Worm (Caenorhabditis elegans) whole organism, L3 larva: Measurements from ENCODE around the gene F09F9.1.

ENCODE experiments used
- aly-2 ChIP-seq: fragments of 150-350 bp; optimal IDR thresholded peaks from 2 replicates; lab custom pipeline; 2014; ENCODE audit warnings: missing biosample characterization, missing genetic modification characterization
- ama-1 ChIP-seq: fragments of 150-350 bp; optimal IDR thresholded peaks from 2 replicates; lab custom pipeline; 2018
- ceh-16 ChIP-seq: sonication (generic microtip); optimal IDR thresholded peaks from 2 replicates; lab custom pipeline; 2017; ENCODE audit warnings: missing biosample characterization, missing genetic modification characterization
- ceh-28 ChIP-seq: fragments of 150-350 bp; optimal IDR thresholded peaks from 2 replicates; lab custom pipeline; 2014; ENCODE audit warnings: missing biosample characterization, missing genetic modification reagents, missing genetic modification characterization
- ceh-82 ChIP-seq: fragments of 150-350 bp; optimal IDR thresholded peaks from 2 replicates; lab custom pipeline; 2014; ENCODE audit warnings: missing biosample characterization, missing genetic modification characterization
- daf-12 ChIP-seq: fragments of 150-350 bp; optimal IDR thresholded peaks from 2 replicates; lab custom pipeline; 2014; ENCODE audit warnings: missing biosample characterization, missing genetic modification reagents, missing genetic modification characterization
- egl-27 ChIP-seq: sonication (generic microtip); optimal IDR thresholded peaks from 4 replicates; lab custom pipeline; 2017; ENCODE audit warnings: missing biosample characterization, missing genetic modification reagents, missing genetic modification characterization
- egl-5 ChIP-seq: fragments of 150-350 bp; optimal IDR thresholded peaks from 2 replicates; lab custom pipeline; 2017; ENCODE audit warnings: missing biosample characterization, missing genetic modification reagents, missing genetic modification characterization, inconsistent platforms
- elt-1 ChIP-seq: fragments of 150-350 bp; optimal IDR thresholded peaks from 2 replicates; lab custom pipeline; 2014; ENCODE audit warnings: missing biosample characterization, missing genetic modification characterization
- elt-2 ChIP-seq: sonication (generic microtip); optimal IDR thresholded peaks from 2 replicates; lab custom pipeline; 2016; ENCODE audit warnings: missing genetic modification reagents, mild to moderate bottlenecking, missing genetic modification characterization, missing compliant biosample characterization
- fkh-10 ChIP-seq: sonication (generic microtip); optimal IDR thresholded peaks from 2 replicates; lab custom pipeline; 2017; ENCODE audit warnings: missing biosample characterization, missing genetic modification reagents, missing genetic modification characterization
- fos-1 ChIP-seq: fragments of 150-350 bp; optimal IDR thresholded peaks from 2 replicates; lab custom pipeline; 2014; ENCODE audit warnings: missing biosample characterization, missing genetic modification characterization
- hmg-11 ChIP-seq: sonication (generic microtip); optimal IDR thresholded peaks from 2 replicates; lab custom pipeline; 2016; ENCODE audit warnings: missing genetic modification characterization, missing compliant biosample characterization
- jun-1 ChIP-seq: fragments of 150-350 bp; optimal IDR thresholded peaks from 2 replicates; lab custom pipeline; 2014; ENCODE audit warnings: missing biosample characterization, missing genetic modification reagents, missing genetic modification characterization
- lin-15B ChIP-seq: fragments of 150-350 bp; optimal IDR thresholded peaks from 2 replicates; lab custom pipeline; 2014; ENCODE audit warnings: missing biosample characterization, missing genetic modification characterization
- lin-39 ChIP-seq: fragments of 150-350 bp; optimal IDR thresholded peaks from 2 replicates; lab custom pipeline; 2018; ENCODE audit warnings: missing biosample characterization, missing genetic modification reagents, missing genetic modification characterization
- lsy-12 ChIP-seq: sonication (generic microtip); optimal IDR thresholded peaks from 2 replicates; lab custom pipeline; 2016; ENCODE audit warnings: mild to moderate bottlenecking, missing genetic modification characterization, missing compliant biosample characterization
- mdl-1 ChIP-seq: fragments of 150-350 bp; optimal IDR thresholded peaks from 2 replicates; lab custom pipeline; 2014; ENCODE audit warnings: missing biosample characterization, missing genetic modification characterization
- mml-1 ChIP-seq: fragments of 150-350 bp; sonication (generic microtip); optimal IDR thresholded peaks from 3 replicates; lab custom pipeline; 2014; ENCODE audit warnings: missing biosample characterization, missing genetic modification characterization
- nfya-1 ChIP-seq: sonication (generic microtip); optimal IDR thresholded peaks from 2 replicates; lab custom pipeline; 2017; ENCODE audit warnings: missing genetic modification characterization, mild to moderate bottlenecking, missing compliant biosample characterization, antibody characterized with exemption, moderate library complexity; ENCODE audit not compliant: insufficient read depth
- nhr-11 ChIP-seq: fragments of 150-350 bp; optimal IDR thresholded peaks from 2 replicates; lab custom pipeline; 2014; ENCODE audit warnings: missing biosample characterization, missing genetic modification characterization
- nhr-12 ChIP-seq: fragments of 150-350 bp; optimal IDR thresholded peaks from 2 replicates; lab custom pipeline; 2014; ENCODE audit warnings: missing biosample characterization, missing genetic modification characterization
- nhr-23 ChIP-seq: fragments of 150-350 bp; optimal IDR thresholded peaks from 2 replicates; lab custom pipeline; 2014; ENCODE audit warnings: missing biosample characterization, missing genetic modification reagents, missing genetic modification characterization
- nhr-237 ChIP-seq: fragments of 150-350 bp; optimal IDR thresholded peaks from 2 replicates; lab custom pipeline; 2014; ENCODE audit warnings: missing biosample characterization, missing genetic modification characterization
- nhr-25 ChIP-seq: sonication (generic microtip); optimal IDR thresholded peaks from 2 replicates; lab custom pipeline; 2017; ENCODE audit warnings: missing biosample characterization, missing genetic modification characterization
- nhr-28 ChIP-seq: fragments of 150-350 bp; optimal IDR thresholded peaks from 2 replicates; lab custom pipeline; 2014; ENCODE audit warnings: missing biosample characterization, missing genetic modification characterization
- nhr-43 ChIP-seq: sonication (generic microtip); optimal IDR thresholded peaks from 2 replicates; lab custom pipeline; 2016; ENCODE audit warnings: mild to moderate bottlenecking, missing genetic modification characterization, missing compliant biosample characterization; ENCODE audit not compliant: poor library complexity, severe bottlenecking
- nhr-67 ChIP-seq: fragments of 150-350 bp; optimal IDR thresholded peaks from 2 replicates; lab custom pipeline; 2014; ENCODE audit warnings: missing biosample characterization, missing genetic modification characterization
- nhr-76 ChIP-seq: fragments of 150-350 bp; sonication (generic microtip); optimal IDR thresholded peaks from 5 replicates; lab custom pipeline; 2014; ENCODE audit warnings: missing biosample characterization, missing genetic modification characterization
- pha-4 ChIP-seq: fragments of 150-350 bp; optimal IDR thresholded peaks from 2 replicates; lab custom pipeline; 2014; ENCODE audit warnings: missing biosample characterization, missing genetic modification reagents, missing genetic modification characterization
- pqm-1 ChIP-seq: fragments of 150-350 bp; optimal IDR thresholded peaks from 2 replicates; lab custom pipeline; 2017; ENCODE audit warnings: missing biosample characterization, missing genetic modification characterization, inconsistent platforms
- sea-2 ChIP-seq: fragments of 150-350 bp; sonication (generic microtip); optimal IDR thresholded peaks from 4 replicates; lab custom pipeline; 2014; ENCODE audit warnings: missing biosample characterization, missing genetic modification reagents, missing genetic modification characterization
- skn-1 ChIP-seq: fragments of 150-350 bp; optimal IDR thresholded peaks from 2 replicates; lab custom pipeline; 2014; ENCODE audit warnings: missing biosample characterization, missing genetic modification characterization
- snpc-4 ChIP-seq: fragments of 150-350 bp; optimal IDR thresholded peaks from 2 replicates; lab custom pipeline; 2014; ENCODE audit warnings: missing biosample characterization, missing genetic modification characterization
- unc-39 ChIP-seq: sonication (generic microtip); optimal IDR thresholded peaks from 4 replicates; lab custom pipeline; 2017; ENCODE audit warnings: missing biosample characterization, missing genetic modification characterization
- unc-62 ChIP-seq: fragments of 150-350 bp; sonication (generic microtip); optimal IDR thresholded peaks from 4 replicates; lab custom pipeline; 2014; ENCODE audit warnings: missing biosample characterization, missing genetic modification reagents, missing genetic modification characterization
- zag-1 ChIP-seq: fragments of 150-350 bp; optimal IDR thresholded peaks from 2 replicates; lab custom pipeline; 2014; ENCODE audit warnings: missing biosample characterization, missing genetic modification characterization
- ztf-11 ChIP-seq: fragments of 150-350 bp; optimal IDR thresholded peaks from 2 replicates; lab custom pipeline; 2014; ENCODE audit warnings: missing biosample characterization, missing genetic modification characterization
- ztf-4 ChIP-seq: fragments of 150-350 bp; optimal IDR thresholded peaks from 2 replicates; lab custom pipeline; 2014; ENCODE audit warnings: missing biosample characterization, missing genetic modification characterization

Gene F09F9.1

DNA sequence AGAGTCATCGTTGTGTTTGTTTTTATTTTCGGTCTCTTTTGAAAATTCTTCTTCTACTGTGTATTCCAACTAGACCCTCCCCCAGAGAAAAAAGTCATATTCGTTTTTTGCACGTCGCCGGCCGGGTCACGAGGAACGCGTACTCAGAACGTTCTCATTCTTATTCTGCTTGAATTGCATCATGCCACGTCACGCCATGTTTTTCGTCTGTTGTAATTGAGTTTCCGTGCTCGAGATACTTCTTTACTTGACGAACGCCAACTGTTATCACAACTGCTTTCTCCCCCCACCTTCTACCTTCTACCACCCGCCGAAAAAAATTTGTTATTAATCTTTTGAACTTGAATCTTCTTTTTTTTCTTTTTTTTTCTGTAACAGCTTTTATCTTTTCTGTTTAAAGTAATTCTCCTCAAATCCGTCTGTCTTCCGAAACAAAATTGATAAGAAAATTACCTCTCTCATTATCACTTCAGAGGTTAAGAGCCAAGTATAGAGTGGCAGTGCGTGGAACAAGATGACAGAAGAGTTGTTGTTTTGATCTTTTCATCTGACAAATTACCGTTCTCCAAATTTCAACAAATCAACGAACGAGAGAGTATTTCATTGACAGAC is 27.6 kb downstream of the F09F9.1 start:
- TF ChIP-seq sea-2 (GFP tag; lab: Kevin White, UChicago) (no peak), hmg-11 (tag; lab: Kevin White, UChicago) (peak; percentile 10), unc-39 (tag; lab: Kevin White, UChicago) (no peak), ceh-82 (tag; lab: Kevin White, UChicago) (peak; percentile 42), jun-1 (tag; lab: Kevin White, UChicago) (no peak), nhr-11 (peak; percentile 64), ceh-28 (tag; lab: Kevin White, UChicago) (no peak), nfya-1 (tag; lab: Kevin White, UChicago) (peak; percentile 1), elt-2 (tag; lab: Kevin White, UChicago) (peak; percentile 69), nhr-237 (tag; lab: Kevin White, UChicago) (no peak), lin-39 (tag; lab: Kevin White, UChicago) (peak; percentile 74), mml-1 (no peak), ama-1 (lab: Kevin White, UChicago) (peak; percentile 78), lin-15B (tag; lab: Kevin White, UChicago) (no peak)

- TF ChIP-seq nhr-76 (no peak), mdl-1 (tag; lab: Kevin White, UChicago) (no peak), hmg-11 (tag; lab: Kevin White, UChicago) (no peak), nhr-43 (tag; lab: Kevin White, UChicago) (peak; percentile 72), nhr-28 (tag; lab: Kevin White, UChicago) (no peak), aly-2 (tag; lab: Kevin White, UChicago) (no peak), ztf-11 (tag; lab: Kevin White, UChicago) (no peak), ztf-4 (tag; lab: Kevin White, UChicago) (no peak), nhr-67 (no peak), lsy-12 (peak; percentile 64), pha-4 (peak; percentile 3), ama-1 (lab: Kevin White, UChicago) (peak; percentile 84), unc-62 (GFP tag; lab: Kevin White, UChicago) (no peak), nfya-1 (tag; lab: Kevin White, UChicago) (peak; percentile 17), nhr-25 (tag; lab: Kevin White, UChicago) (peak; percentile 64)
- TF ChIP-seq, all 47 proteins: peak for 6
Observed at ce11 chrX:4143260-4144018, 28.3 kb downstream of the F09F9.1 start.

DNA sequence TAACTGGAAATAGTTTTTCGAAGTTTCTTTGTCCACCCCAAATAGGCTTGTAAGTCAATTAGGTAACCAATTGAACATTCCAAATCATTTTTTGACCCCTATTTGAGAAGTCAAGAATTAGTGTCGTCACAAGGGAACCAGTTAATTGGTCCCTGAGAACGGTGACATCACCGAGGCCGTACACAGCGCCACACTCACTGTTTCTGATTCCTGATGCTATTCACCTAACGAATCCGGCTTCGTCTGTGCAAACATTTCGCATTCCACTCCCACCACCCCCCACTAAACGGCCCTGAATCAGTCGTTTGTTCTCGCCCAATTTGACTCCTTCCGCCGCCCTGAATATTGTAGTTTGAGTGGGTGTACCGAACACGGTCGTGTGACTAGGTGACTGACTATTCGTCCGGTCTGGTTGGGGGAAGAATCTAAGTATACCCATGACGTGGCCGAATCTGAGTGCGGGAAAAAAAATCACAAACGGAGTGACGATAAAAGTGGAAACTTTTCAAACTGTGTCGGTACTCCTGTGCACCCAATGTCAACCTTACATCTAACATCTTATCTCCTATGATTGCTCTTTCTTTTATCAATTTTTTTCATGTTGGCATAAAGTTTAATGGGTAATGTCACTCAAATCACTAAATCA is 29.1 kb downstream of the F09F9.1 start:
- peak; percentile 53 for TF ChIP-seq jun-1 (tag; lab: Kevin White, UChicago)
- peak; percentile 79 for TF ChIP-seq elt-2 (tag; lab: Kevin White, UChicago)
- TF ChIP-seq nhr-25 (tag; lab: Kevin White, UChicago), result peak; percentile 87
- TF ChIP-seq nhr-76, result no peak
- no peak for TF ChIP-seq zag-1 (tag; lab: Kevin White, UChicago)
- no peak for TF ChIP-seq nhr-67
- no peak for TF ChIP-seq snpc-4 (tag; lab: Kevin White, UChicago)
- TF ChIP-seq fkh-10 (GFP tag; lab: Kevin White, UChicago), result no peak
- no peak for TF ChIP-seq pha-4
- no peak for TF ChIP-seq lin-39 (tag; lab: Kevin White, UChicago)
- TF ChIP-seq nhr-237 (tag; lab: Kevin White, UChicago), result no peak
- no peak for TF ChIP-seq nhr-12 (tag; lab: Kevin White, UChicago)
- TF ChIP-seq ceh-16, result no peak
- no peak for TF ChIP-seq aly-2 (tag; lab: Kevin White, UChicago)
- peak; percentile 65 for TF ChIP-seq pqm-1 (tag; lab: Kevin White, UChicago)
- TF ChIP-seq ztf-11 (tag; lab: Kevin White, UChicago), result no peak
- no peak for TF ChIP-seq egl-27 (tag; lab: Kevin White, UChicago)
- no peak for TF ChIP-seq egl-5
- no peak for TF ChIP-seq fos-1
- peak; percentile 25 for TF ChIP-seq nhr-43 (tag; lab: Kevin White, UChicago)
- TF ChIP-seq nhr-23, result peak; percentile 13
- TF ChIP-seq elt-1 (tag; lab: Kevin White, UChicago), result no peak
- no peak for TF ChIP-seq daf-12 (tag; lab: Kevin White, UChicago)
- TF ChIP-seq hmg-11 (tag; lab: Kevin White, UChicago), result no peak
- TF ChIP-seq skn-1, result no peak
- peak; percentile 89 for TF ChIP-seq ama-1 (lab: Kevin White, UChicago)
- TF ChIP-seq nhr-28 (tag; lab: Kevin White, UChicago), result no peak
- TF ChIP-seq sea-2 (GFP tag; lab: Kevin White, UChicago), result no peak
- peak; percentile 43 for TF ChIP-seq nfya-1 (tag; lab: Kevin White, UChicago)
- TF ChIP-seq, all 47 proteins: peak for 8
